Worm (Caenorhabditis elegans): ENCODE results near the gene R12B2.13.
A peak's percentile ranks its signal among the peaks of the same experiment; 100 is the strongest.

Gene R12B2.13

ce11 chrIII:5845483-5845882, 12.2 kb upstream of the R12B2.13 start (continued):
- TF ChIP-seq hlh-11 (tag; optimal IDR thresholded peaks at IDR 0.05), result peak; percentile 43
- TF ChIP-seq lin-39 (tag; optimal IDR thresholded peaks at IDR 0.05), result no peak
- no peak for TF ChIP-seq nhr-48 (tag; optimal IDR thresholded peaks at IDR 0.05)
- no peak for TF ChIP-seq lin-29 (GFP tag; IDR thresholded peaks at IDR 0.05)
- TF ChIP-seq nhr-10 (tag; optimal IDR thresholded peaks at IDR 0.05), result no peak
- TF ChIP-seq fkh-10 (GFP tag; optimal IDR thresholded peaks at IDR 0.05), result peak; percentile 65
- peak; percentile 11 for TF ChIP-seq dve-1 (tag; optimal IDR thresholded peaks at IDR 0.05; ENCODE audit: insufficient read depth)
- TF ChIP-seq nhr-42 (GFP tag; IDR thresholded peaks at IDR 0.05), result no peak
- no peak for TF ChIP-seq spr-3 (GFP tag; optimal IDR thresholded peaks at IDR 0.05)
- no peak for TF ChIP-seq lir-3 (tag; optimal IDR thresholded peaks at IDR 0.05)
- no peak for TF ChIP-seq tag-97 (GFP tag; IDR thresholded peaks at IDR 0.05)
- no peak for TF ChIP-seq php-3 (GFP tag; IDR thresholded peaks at IDR 0.05)
- no peak for TF ChIP-seq lin-1 (GFP tag; IDR thresholded peaks at IDR 0.05)
- TF ChIP-seq nhr-76 (tag; optimal IDR thresholded peaks at IDR 0.05), result no peak
- TF ChIP-seq rbr-2 (tag; optimal IDR thresholded peaks at IDR 0.05), result peak; percentile 86
- TF ChIP-seq lim-7 (GFP tag; IDR thresholded peaks at IDR 0.05), result no peak
- TF ChIP-seq ceh-44 (GFP tag; IDR thresholded peaks at IDR 0.05), result no peak
- TF ChIP-seq saeg-2 (GFP tag; IDR thresholded peaks at IDR 0.05), result no peak
- TF ChIP-seq zip-11 (GFP tag; IDR thresholded peaks at IDR 0.05), result no peak
- TF ChIP-seq F37D6.2 (tag; optimal IDR thresholded peaks at IDR 0.05), result peak; percentile 65
- TF ChIP-seq D1046.2 (GFP tag; IDR thresholded peaks at IDR 0.05), result no peak
- TF ChIP-seq Y105C5A.15 (GFP tag; IDR thresholded peaks at IDR 0.05), result no peak
- no peak for TF ChIP-seq lin-13 (GFP tag; optimal IDR thresholded peaks at IDR 0.05)
- TF ChIP-seq ctbp-1 (GFP tag; IDR thresholded peaks at IDR 0.05), result peak; percentile 74
- no peak for TF ChIP-seq T26A8.4 (GFP tag; IDR thresholded peaks at IDR 0.05)
- TF ChIP-seq dpl-1 (GFP tag; optimal IDR thresholded peaks at IDR 0.05), result peak; percentile 27
- TF ChIP-seq madf-5 (GFP tag; IDR thresholded peaks at IDR 0.05), result no peak
- no peak for TF ChIP-seq madf-9 (GFP tag; conservative IDR thresholded peaks at IDR 0.05)
- peak; percentile 30 for TF ChIP-seq mes-2 (tag; optimal IDR thresholded peaks at IDR 0.05; ENCODE audit: poor library complexity, severe bottlenecking)
- peak; percentile 39 for TF ChIP-seq ces-1 (GFP tag; optimal IDR thresholded peaks at IDR 0.05)
- TF ChIP-seq ceh-82 (tag; optimal IDR thresholded peaks at IDR 0.05), result no peak
- TF ChIP-seq R02D3.7 (tag; optimal IDR thresholded peaks at IDR 0.05), result no peak
- TF ChIP-seq ZK337.2 (GFP tag; IDR thresholded peaks at IDR 0.05), result no peak
- TF ChIP-seq mdl-1 (tag; optimal IDR thresholded peaks at IDR 0.05), result peak; percentile 60 to 93
- TF ChIP-seq ztf-11 (tag; optimal IDR thresholded peaks at IDR 0.05), result no peak
- TF ChIP-seq spr-1 (tag; optimal IDR thresholded peaks at IDR 0.05), result no peak
- TF ChIP-seq lin-15B (tag; optimal IDR thresholded peaks at IDR 0.05), result no peak
- no peak for TF ChIP-seq ceh-32 (tag; optimal IDR thresholded peaks at IDR 0.05; ENCODE audit: poor library complexity)
- TF ChIP-seq hlh-30 (tag; optimal IDR thresholded peaks at IDR 0.05; ENCODE audit: insufficient read depth), result peak; percentile 69
- TF ChIP-seq cey-2 (tag; optimal IDR thresholded peaks at IDR 0.05; ENCODE audit: borderline replicate concordance, insufficient read depth), result no peak
- TF ChIP-seq ceh-20 (GFP tag; IDR thresholded peaks at IDR 0.05), result peak; percentile 71; the same call in 1 of the 2 replicates
- TF ChIP-seq Y75B8A.6 (GFP tag; IDR thresholded peaks at IDR 0.05), result no peak
- no peak for TF ChIP-seq F10B5.3 (tag; optimal IDR thresholded peaks at IDR 0.05)
- no peak for TF ChIP-seq nhr-6 (tag; optimal IDR thresholded peaks at IDR 0.05)
- no peak for TF ChIP-seq ama-1 (optimal IDR thresholded peaks at IDR 0.05)
- TF ChIP-seq aly-2 (tag; optimal IDR thresholded peaks at IDR 0.05), result no peak
- TF ChIP-seq nhr-111 (GFP tag; optimal IDR thresholded peaks at IDR 0.05), result no peak
- no peak for TF ChIP-seq duxl-1 (tag; optimal IDR thresholded peaks at IDR 0.05; ENCODE audit: poor library complexity)
- no peak for TF ChIP-seq egl-27 (tag; optimal IDR thresholded peaks at IDR 0.05)
- no peak for TF ChIP-seq nhr-237 (tag; optimal IDR thresholded peaks at IDR 0.05)
- no peak for TF ChIP-seq nhr-25 (tag; optimal IDR thresholded peaks at IDR 0.05; ENCODE audit: borderline replicate concordance, insufficient read depth)
- TF ChIP-seq fos-1 (tag; optimal IDR thresholded peaks at IDR 0.05), result no peak
